Worm (Caenorhabditis elegans) whole organism, L2 larva: ENCODE data around the gene C13A2.10.

Experiments used
- C34F6.9 ChIP-seq: fragments of 150-350 bp; optimal IDR thresholded peaks from 2 replicates; lab custom pipeline; 2014; ENCODE audit warnings: missing biosample characterization, missing genetic modification characterization
- F13H6.1 ChIP-seq: sonication (generic microtip); optimal IDR thresholded peaks from 2 replicates; lab custom pipeline; 2016; ENCODE audit warnings: missing genetic modification characterization, missing compliant biosample characterization
- R02D3.7 ChIP-seq: fragments of 150-350 bp; optimal IDR thresholded peaks from 2 replicates; lab custom pipeline; 2014; ENCODE audit warnings: missing biosample characterization, missing genetic modification characterization
- ZK546.5 ChIP-seq: sonication (generic microtip); optimal IDR thresholded peaks from 2 replicates; lab custom pipeline; 2017; ENCODE audit warnings: missing biosample characterization, missing genetic modification characterization
- aly-2 ChIP-seq: fragments of 150-350 bp; optimal IDR thresholded peaks from 2 replicates; lab custom pipeline; 2014; ENCODE audit warnings: missing biosample characterization, missing genetic modification characterization
- ceh-16 ChIP-seq: fragments of 150-350 bp; optimal IDR thresholded peaks from 2 replicates; lab custom pipeline; 2014; ENCODE audit warnings: missing biosample characterization, missing genetic modification characterization
- ceh-82 ChIP-seq: fragments of 150-350 bp; optimal IDR thresholded peaks from 2 replicates; lab custom pipeline; 2014; ENCODE audit warnings: missing biosample characterization, missing genetic modification characterization
- elt-1 ChIP-seq: fragments of 150-350 bp; optimal IDR thresholded peaks from 2 replicates; lab custom pipeline; 2014; ENCODE audit warnings: missing biosample characterization, missing genetic modification characterization
- elt-3 ChIP-seq: sonication (generic microtip); optimal IDR thresholded peaks from 2 replicates; lab custom pipeline; 2017; ENCODE audit warnings: missing biosample characterization, missing genetic modification characterization
- fos-1 ChIP-seq: fragments of 150-350 bp; optimal IDR thresholded peaks from 2 replicates; lab custom pipeline; 2014; ENCODE audit warnings: missing biosample characterization, missing genetic modification characterization
- gmeb-1 ChIP-seq: fragments of 150-350 bp; optimal IDR thresholded peaks from 2 replicates; lab custom pipeline; 2014; ENCODE audit warnings: missing biosample characterization, missing genetic modification characterization
- lin-11 ChIP-seq: fragments of 150-350 bp; sonication (generic microtip); optimal IDR thresholded peaks from 2 replicates; lab custom pipeline; 2014; ENCODE audit warnings: missing biosample characterization, missing genetic modification characterization, inconsistent platforms, mixed read lengths
- lin-13 ChIP-seq: fragments of 150-350 bp; optimal IDR thresholded peaks from 2 replicates; lab custom pipeline; 2014; ENCODE audit warnings: missing biosample characterization, missing genetic modification reagents, missing genetic modification characterization
- lin-39 ChIP-seq: fragments of 150-350 bp; optimal IDR thresholded peaks from 2 replicates; lab custom pipeline; 2014; ENCODE audit warnings: missing biosample characterization, missing genetic modification reagents, missing genetic modification characterization
- mab-5 ChIP-seq: fragments of 150-350 bp; optimal IDR thresholded peaks from 2 replicates; lab custom pipeline; 2014; ENCODE audit warnings: missing biosample characterization, missing genetic modification characterization
- mbf-1 ChIP-seq: sonication (generic microtip); optimal IDR thresholded peaks from 2 replicates; lab custom pipeline; 2017; ENCODE audit warnings: missing biosample characterization, missing genetic modification characterization
- mdl-1 ChIP-seq, 2 experiments: fragments of 150-350 bp in 1 of 2; sonication (generic microtip) in 1 of 2; optimal IDR thresholded peaks; 2 replicates each; lab custom pipeline; 2017; ENCODE audit warnings: missing biosample characterization in 2 of 2, missing genetic modification characterization in 2 of 2
- nhr-11 ChIP-seq: fragments of 150-350 bp; optimal IDR thresholded peaks from 2 replicates; lab custom pipeline; 2014; ENCODE audit warnings: missing biosample characterization, missing genetic modification characterization
- nhr-23 ChIP-seq: fragments of 150-350 bp; optimal IDR thresholded peaks from 2 replicates; lab custom pipeline; 2014; ENCODE audit warnings: missing biosample characterization, missing genetic modification reagents, missing genetic modification characterization
- nhr-237 ChIP-seq: fragments of 150-350 bp; optimal IDR thresholded peaks from 2 replicates; lab custom pipeline; 2014; ENCODE audit warnings: missing biosample characterization, missing genetic modification characterization
- nhr-25 ChIP-seq: fragments of 150-350 bp; sonication (generic microtip); optimal IDR thresholded peaks from 3 replicates; lab custom pipeline; 2014; ENCODE audit warnings: missing biosample characterization, missing genetic modification characterization
- nhr-6 ChIP-seq: fragments of 150-350 bp; optimal IDR thresholded peaks from 2 replicates; lab custom pipeline; 2014; ENCODE audit warnings: missing biosample characterization, missing genetic modification characterization
- nhr-77 ChIP-seq: fragments of 150-350 bp; optimal IDR thresholded peaks from 2 replicates; lab custom pipeline; 2014; ENCODE audit warnings: missing biosample characterization, missing genetic modification characterization
- peb-1 ChIP-seq: fragments of 150-350 bp; optimal IDR thresholded peaks from 2 replicates; lab custom pipeline; 2014; ENCODE audit warnings: missing biosample characterization, missing genetic modification characterization
- sem-4 ChIP-seq: fragments of 150-350 bp; optimal IDR thresholded peaks from 2 replicates; lab custom pipeline; 2014; ENCODE audit warnings: missing biosample characterization, missing genetic modification reagents, missing genetic modification characterization
- skn-1 ChIP-seq: sonication (generic microtip); optimal IDR thresholded peaks from 2 replicates; lab custom pipeline; 2017; ENCODE audit warnings: missing biosample characterization, missing genetic modification characterization
- sma-3 ChIP-seq: sonication (generic microtip); optimal IDR thresholded peaks from 2 replicates; lab custom pipeline; 2016; ENCODE audit warnings: missing genetic modification reagents, missing genetic modification characterization, missing compliant biosample characterization
- sma-9 ChIP-seq, 2 experiments: fragments of 150-350 bp in 1 of 2; sonication (generic microtip) in 1 of 2; optimal IDR thresholded peaks; 2 replicates each; lab custom pipeline; 2014 to 2016; ENCODE audit warnings: missing genetic modification characterization in 2 of 2, mild to moderate bottlenecking in 1 of 2, missing biosample characterization in 1 of 2, missing compliant biosample characterization in 1 of 2, missing genetic modification reagents in 1 of 2, moderate library complexity in 1 of 2
- snpc-4 ChIP-seq: fragments of 150-350 bp; optimal IDR thresholded peaks from 2 replicates; lab custom pipeline; 2014; ENCODE audit warnings: missing biosample characterization, missing genetic modification characterization
- unc-39 ChIP-seq: fragments of 150-350 bp; optimal IDR thresholded peaks from 2 replicates; lab custom pipeline; 2014; ENCODE audit warnings: missing biosample characterization, missing genetic modification characterization
- ztf-1 ChIP-seq: fragments of 200-800 bp; sonication (Bioruptor generic); conservative IDR thresholded peaks from 2 replicates; pipeline ENCODE4 v1.3.6; 2022; ENCODE audit warnings: missing genetic modification characterization, missing compliant biosample characterization
- ztf-11 ChIP-seq: sonication (generic microtip); optimal IDR thresholded peaks from 2 replicates; lab custom pipeline; 2017; ENCODE audit warnings: missing biosample characterization, missing genetic modification characterization
- ztf-4 ChIP-seq: fragments of 150-350 bp; optimal IDR thresholded peaks from 2 replicates; lab custom pipeline; 2014; ENCODE audit warnings: missing biosample characterization, missing genetic modification characterization

C13A2.10 gene

DNA sequence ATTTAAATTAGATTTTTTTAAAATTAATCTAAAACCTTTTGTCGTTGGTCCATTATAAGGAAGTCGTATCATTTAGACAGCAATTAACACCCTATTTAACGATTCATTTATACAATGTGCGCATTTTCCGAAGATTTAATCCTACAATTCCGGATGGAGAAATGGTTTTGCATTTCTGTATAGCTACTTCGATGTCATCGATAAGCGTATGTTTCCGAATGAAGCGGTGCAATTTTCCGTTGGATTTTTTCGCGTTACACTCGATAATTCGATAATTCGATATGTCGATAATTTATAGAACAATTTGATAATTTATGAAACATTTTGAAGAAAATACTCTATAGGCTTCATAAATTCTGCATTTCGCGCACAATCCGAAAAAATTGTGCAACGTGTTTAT is at the start of gene C13A2.10:
Gene C13A2.10 (minus strand): TSS at position 101 of the 400 bp plus-strand sequence.
- TF ChIP-seq sma-9 (GFP tag; optimal IDR thresholded peaks at IDR 0.05; lab: Kevin White, UChicago) = no peak
- TF ChIP-seq sma-9 (tag; optimal IDR thresholded peaks at IDR 0.05; lab: Kevin White, UChicago) = no peak
- no peak for TF ChIP-seq nhr-23
- TF ChIP-seq C34F6.9 = no peak
- no peak for TF ChIP-seq lin-39 (tag; lab: Kevin White, UChicago)
- no peak for TF ChIP-seq gmeb-1 (tag; lab: Kevin White, UChicago)
- no peak for TF ChIP-seq lin-13 (GFP tag; lab: Kevin White, UChicago)
- no peak for TF ChIP-seq peb-1 (tag; lab: Kevin White, UChicago)
- no peak for TF ChIP-seq ceh-82 (tag; lab: Kevin White, UChicago)
- TF ChIP-seq nhr-6 (tag; lab: Kevin White, UChicago) = no peak
- TF ChIP-seq skn-1 (tag; lab: Kevin White, UChicago) = no peak
- no peak for TF ChIP-seq snpc-4 (tag; lab: Kevin White, UChicago)
- TF ChIP-seq sma-3 (GFP tag; lab: Kevin White, UChicago) = no peak
- no peak for TF ChIP-seq lin-11
- TF ChIP-seq, all 48 proteins: peak for 0

DNA sequence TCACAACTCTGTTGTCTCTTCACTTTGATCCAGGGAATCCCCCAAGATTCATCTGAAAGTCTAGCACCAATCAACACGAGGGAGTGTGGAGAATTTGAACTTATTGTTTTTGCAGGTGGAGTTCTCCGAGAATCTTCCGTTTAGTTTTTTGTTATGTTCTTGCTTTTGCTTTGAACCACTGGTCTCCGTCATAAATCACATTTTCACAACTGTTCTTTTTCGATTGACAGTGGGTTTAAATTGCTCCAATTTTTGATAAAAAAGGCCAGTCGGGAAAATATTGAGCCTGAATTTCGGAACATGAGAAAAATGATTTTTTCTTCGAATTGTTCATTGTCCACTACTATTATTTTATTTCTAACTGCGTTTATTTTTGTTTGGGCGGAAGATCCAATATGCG is 47.0 kb upstream of the C13A2.10 start, which contains the start of gene F10G2.10:
Gene F10G2.10 (plus strand): TSS at position 301 of the 400 bp plus-strand sequence.
- TF ChIP-seq elt-3 (tag; lab: Kevin White, UChicago) (no peak), R02D3.7 (no peak), mab-5 (no peak), gmeb-1 (tag; lab: Kevin White, UChicago) (no peak), ztf-1 (GFP tag; lab: Robert Waterston, UW) (no peak), sem-4 (no peak), nhr-77 (tag; lab: Kevin White, UChicago) (no peak), nhr-25 (tag; lab: Kevin White, UChicago) (no peak), elt-1 (tag; lab: Kevin White, UChicago) (no peak), sma-9 (GFP tag; optimal IDR thresholded peaks at IDR 0.05; lab: Kevin White, UChicago) (no peak), sma-9 (tag; optimal IDR thresholded peaks at IDR 0.05; lab: Kevin White, UChicago) (no peak), aly-2 (no peak), lin-13 (GFP tag; lab: Kevin White, UChicago) (no peak), peb-1 (tag; lab: Kevin White, UChicago) (no peak), nhr-11 (tag; lab: Kevin White, UChicago) (no peak), skn-1 (tag; lab: Kevin White, UChicago) (no peak), nhr-237 (tag; lab: Kevin White, UChicago) (no peak), ceh-16 (tag; lab: Kevin White, UChicago) (no peak), F13H6.1 (tag; lab: Kevin White, UChicago) (no peak), mdl-1 (tag; optimal IDR thresholded peaks at IDR 0.05; lab: Kevin White, UChicago) (no peak)

DNA sequence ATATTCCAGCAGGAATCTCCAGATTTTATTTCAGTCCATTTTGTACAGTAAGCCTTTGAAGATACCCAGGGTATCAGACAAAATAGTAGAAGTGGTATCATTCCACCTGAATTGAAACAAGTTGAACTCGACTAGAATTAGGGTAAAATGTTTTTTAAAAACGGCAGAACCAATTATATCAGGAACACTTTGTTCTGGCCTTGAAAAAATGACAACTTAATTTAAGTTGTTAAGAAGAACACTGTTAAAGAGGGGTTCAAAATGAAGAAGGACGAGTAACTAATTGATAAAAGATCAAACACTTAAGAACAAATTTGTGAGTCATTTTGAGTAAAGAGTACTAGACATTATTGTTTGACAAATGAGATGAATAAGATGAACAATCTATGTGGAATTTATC is 46.0 kb upstream of the C13A2.10 start, which contains the start of gene lmd-4:
Gene lmd-4 (minus strand): TSS at position 101 of the 400 bp plus-strand sequence.
- TF ChIP-seq ZK546.5 (tag; lab: Kevin White, UChicago) (no peak), ceh-82 (tag; lab: Kevin White, UChicago) (no peak), nhr-25 (tag; lab: Kevin White, UChicago) (no peak), fos-1 (tag; lab: Kevin White, UChicago) (no peak), ztf-11 (tag; lab: Kevin White, UChicago) (no peak), mab-5 (no peak), mbf-1 (tag; lab: Kevin White, UChicago) (no peak), ztf-4 (tag; lab: Kevin White, UChicago) (no peak), ztf-1 (GFP tag; lab: Robert Waterston, UW) (no peak), sma-3 (GFP tag; lab: Kevin White, UChicago) (no peak), mdl-1 (tag; optimal IDR thresholded peaks at IDR 0.05; lab: Kevin White, UChicago) (no peak), skn-1 (tag; lab: Kevin White, UChicago) (no peak), nhr-11 (tag; lab: Kevin White, UChicago) (no peak), gmeb-1 (tag; lab: Kevin White, UChicago) (no peak), unc-39 (no peak), lin-39 (tag; lab: Kevin White, UChicago) (no peak), peb-1 (tag; lab: Kevin White, UChicago) (no peak), R02D3.7 (no peak)

DNA sequence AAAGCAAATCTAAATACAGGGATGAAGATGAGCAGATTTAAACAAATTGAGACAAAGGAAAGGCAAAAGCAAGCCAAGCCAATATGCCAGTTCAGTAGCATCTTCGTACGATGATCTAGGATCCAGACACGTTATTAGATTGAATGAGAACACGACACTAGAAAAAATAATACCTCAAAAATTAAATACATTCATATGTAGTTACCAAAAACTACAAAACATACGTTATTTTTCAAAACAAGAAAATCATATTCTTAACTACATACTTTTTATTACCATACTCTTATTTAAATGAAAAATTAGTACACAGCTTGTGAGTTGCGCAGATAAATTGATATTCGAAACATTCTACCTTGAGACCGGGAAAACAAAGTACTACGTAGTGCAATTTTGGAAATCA is 38.3 kb upstream of the C13A2.10 start, which contains the start of gene srx-6:
Gene srx-6 (minus strand): TSS at position 101 of the 400 bp plus-strand sequence.
- TF ChIP-seq nhr-77 (tag; lab: Kevin White, UChicago) = no peak
- no peak for TF ChIP-seq R02D3.7
- TF ChIP-seq nhr-237 (tag; lab: Kevin White, UChicago) = no peak
